Fruit fly (Drosophila melanogaster): ENCODE data around the gene Ndfip.

The Ndfip gene

dm6 chr3L:17643985-17644905 lies 9.8 kb downstream of the Ndfip start:
- TF ChIP-seq ttk (optimal IDR thresholded peaks at IDR 0.05) (no peak), Sin3A (optimal IDR thresholded peaks at IDR 0.05) (no peak), insv (optimal IDR thresholded peaks at IDR 0.05) (no peak), h (optimal IDR thresholded peaks at IDR 0.05) (no peak), Myc (optimal IDR thresholded peaks at IDR 0.05) (no peak)

- no peak for TF ChIP-seq psq (optimal IDR thresholded peaks at IDR 0.05)
- no peak for TF ChIP-seq Sin3A (optimal IDR thresholded peaks at IDR 0.05)
These were observed 12.1 kb downstream of the Ndfip start for dm6 chr3L:17642017-17642416.

- TF ChIP-seq insv (optimal IDR thresholded peaks at IDR 0.05) (no peak), Sin3A (optimal IDR thresholded peaks at IDR 0.05) (no peak), Myc (optimal IDR thresholded peaks at IDR 0.05) (no peak), psq (optimal IDR thresholded peaks at IDR 0.05) (no peak), ttk (optimal IDR thresholded peaks at IDR 0.05) (no peak), h (optimal IDR thresholded peaks at IDR 0.05) (no peak)
These were observed 15.4 kb downstream of the Ndfip start for dm6 chr3L:17638649-17639048.

- no peak for TF ChIP-seq psq (optimal IDR thresholded peaks at IDR 0.05)
- no peak for TF ChIP-seq Sin3A (optimal IDR thresholded peaks at IDR 0.05)
- TF ChIP-seq Myc (optimal IDR thresholded peaks at IDR 0.05), result no peak
- no peak for TF ChIP-seq ttk (optimal IDR thresholded peaks at IDR 0.05)
- TF ChIP-seq insv (optimal IDR thresholded peaks at IDR 0.05), result no peak
- no peak for TF ChIP-seq h (optimal IDR thresholded peaks at IDR 0.05)
These were observed 16.3 kb downstream of the Ndfip start for dm6 chr3L:17637809-17638208.

- TF ChIP-seq ttk (optimal IDR thresholded peaks at IDR 0.05) (no peak), Sin3A (optimal IDR thresholded peaks at IDR 0.05) (no peak), Myc (optimal IDR thresholded peaks at IDR 0.05) (no peak), h (optimal IDR thresholded peaks at IDR 0.05) (no peak), insv (optimal IDR thresholded peaks at IDR 0.05) (no peak), psq (optimal IDR thresholded peaks at IDR 0.05) (no peak)
These were observed 20.9 kb downstream of the Ndfip start, which contains the start of gene CG7497 for dm6 chr3L:17633142-17633541. Gene CG7497 (plus strand): TSS chr3L:17633449.

- TF ChIP-seq h (optimal IDR thresholded peaks at IDR 0.05), result no peak
These were observed 22.8 kb downstream of the Ndfip start for dm6 chr3L:17631247-17631646.

- TF ChIP-seq psq (optimal IDR thresholded peaks at IDR 0.05) (no peak), insv (optimal IDR thresholded peaks at IDR 0.05) (no peak), h (optimal IDR thresholded peaks at IDR 0.05) (no peak), ttk (optimal IDR thresholded peaks at IDR 0.05) (no peak)
These were observed 28.4 kb downstream of the Ndfip start for dm6 chr3L:17625574-17626128.

- no peak for TF ChIP-seq h (optimal IDR thresholded peaks at IDR 0.05)
- no peak for TF ChIP-seq psq (optimal IDR thresholded peaks at IDR 0.05)
- no peak for TF ChIP-seq Sin3A (optimal IDR thresholded peaks at IDR 0.05)
- no peak for TF ChIP-seq ttk (optimal IDR thresholded peaks at IDR 0.05)
- TF ChIP-seq insv (optimal IDR thresholded peaks at IDR 0.05), result no peak
- TF ChIP-seq Myc (optimal IDR thresholded peaks at IDR 0.05), result no peak
These were observed 29.1 kb downstream of the Ndfip start for dm6 chr3L:17625014-17625413.

- TF ChIP-seq Sin3A (optimal IDR thresholded peaks at IDR 0.05) (no peak), psq (optimal IDR thresholded peaks at IDR 0.05) (no peak), h (optimal IDR thresholded peaks at IDR 0.05) (no peak), insv (optimal IDR thresholded peaks at IDR 0.05) (no peak), ttk (optimal IDR thresholded peaks at IDR 0.05) (no peak), Myc (optimal IDR thresholded peaks at IDR 0.05) (no peak)
These were observed 29.8 kb downstream of the Ndfip start for dm6 chr3L:17624208-17624826.

- TF ChIP-seq h (optimal IDR thresholded peaks at IDR 0.05), result no peak
- no peak for TF ChIP-seq psq (optimal IDR thresholded peaks at IDR 0.05)
- no peak for TF ChIP-seq insv (optimal IDR thresholded peaks at IDR 0.05)
- no peak for TF ChIP-seq Sin3A (optimal IDR thresholded peaks at IDR 0.05)
- no peak for TF ChIP-seq Myc (optimal IDR thresholded peaks at IDR 0.05)
- no peak for TF ChIP-seq ttk (optimal IDR thresholded peaks at IDR 0.05)
These were observed 31.1 kb downstream of the Ndfip start for dm6 chr3L:17622935-17623334.

dm6 chr3L:17622081-17622850 lies 31.8 kb downstream of the Ndfip start:
- TF ChIP-seq psq (optimal IDR thresholded peaks at IDR 0.05) (no peak), Sin3A (optimal IDR thresholded peaks at IDR 0.05) (no peak), ttk (optimal IDR thresholded peaks at IDR 0.05) (no peak), insv (optimal IDR thresholded peaks at IDR 0.05) (no peak)

- TF ChIP-seq h (optimal IDR thresholded peaks at IDR 0.05) (no peak), ttk (optimal IDR thresholded peaks at IDR 0.05) (no peak), Myc (optimal IDR thresholded peaks at IDR 0.05) (no peak), Sin3A (optimal IDR thresholded peaks at IDR 0.05) (no peak), psq (optimal IDR thresholded peaks at IDR 0.05) (no peak), insv (optimal IDR thresholded peaks at IDR 0.05) (no peak)
These were observed 32.6 kb downstream of the Ndfip start, which contains the start of the genes Vps60 and anchor for dm6 chr3L:17621451-17621946. Gene Vps60 (minus strand): TSS chr3L:17621625. Gene anchor (plus strand): TSS chr3L:17621824.

Data from Kc167 (cell line).